Fruit fly (Drosophila melanogaster) Kc167 (cell line): ENCODE measurements around the gene CG11594.

Experiments
- Myc ChIP-seq: fragments of >200 bp; optimal IDR thresholded peaks from 2 replicates; lab custom pipeline; 2017; ENCODE audit warnings: missing external identifiers
- Sin3A ChIP-seq: fragments of >200 bp; optimal IDR thresholded peaks from 2 replicates; lab custom pipeline; 2018; ENCODE audit warnings: missing external identifiers
- h ChIP-seq: fragments of >200 bp; optimal IDR thresholded peaks from 3 replicates; lab custom pipeline; 2018; ENCODE audit warnings: missing external identifiers
- insv ChIP-seq: fragments of >200 bp; optimal IDR thresholded peaks from 3 replicates; lab custom pipeline; 2018; ENCODE audit warnings: missing external identifiers
- psq ChIP-seq: fragments of >200 bp; optimal IDR thresholded peaks from 2 replicates; lab custom pipeline; 2017; ENCODE audit warnings: missing external identifiers
- ttk ChIP-seq: sonication (Bioruptor generic); optimal IDR thresholded peaks from 2 replicates; lab custom pipeline; 2017; ENCODE audit warnings: missing external identifiers

- TF ChIP-seq h (lab: Kevin White, UChicago) (no peak), insv (lab: Kevin White, UChicago) (no peak), psq (no peak), Myc (lab: Kevin White, UChicago) (no peak), Sin3A (no peak), ttk (lab: Kevin White, UChicago) (no peak)
These were observed 11.5 kb downstream of the CG11594 start for dm6 chr3L:4014349-4014748.
